Fruit fly (Drosophila melanogaster): ENCODE measurements around the gene ergic53.

DNA sequence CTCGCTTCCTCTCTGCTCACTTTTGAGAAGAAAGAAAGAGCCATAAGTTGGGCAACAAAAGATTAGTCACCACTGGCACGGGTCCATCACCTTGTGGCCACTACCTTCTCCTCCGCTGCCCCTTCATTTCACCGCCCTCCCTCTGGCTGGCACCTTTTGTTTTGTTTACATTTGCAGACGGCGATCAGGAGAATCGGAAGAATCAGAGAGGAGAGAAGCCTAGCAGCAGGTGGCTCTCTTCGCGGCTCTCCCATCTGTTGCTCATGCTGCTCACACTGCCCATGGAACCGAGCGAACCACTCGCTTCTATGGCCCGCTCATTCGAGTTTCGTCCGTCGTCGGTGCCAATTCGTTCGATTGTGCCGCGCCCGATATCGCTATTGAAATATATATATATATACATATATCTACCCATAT lies 11.6 kb downstream of the ergic53 start:
- TF ChIP-seq Hr78 (GFP tag; optimal IDR thresholded peaks at IDR 0.05) (no peak), Sin3A (optimal IDR thresholded peaks at IDR 0.05) (no peak), Oli (tag; optimal IDR thresholded peaks at IDR 0.05) (no peak), z (GFP tag; IDR thresholded peaks at IDR 0.05) (peak; percentile 55; the same call in 2 of the 3 replicates), BtbVII (GFP tag; optimal IDR thresholded peaks at IDR 0.05) (peak; percentile 39), D19B (GFP tag; optimal IDR thresholded peaks at IDR 0.05) (no peak), Dip2 (GFP tag; IDR thresholded peaks at IDR 0.05) (no peak), CG4282 (GFP tag; optimal IDR thresholded peaks at IDR 0.05) (no peak), CG42726 (GFP tag; IDR thresholded peaks at IDR 0.05; ENCODE audit: partially characterized antibody) (no peak), kay (GFP tag; optimal IDR thresholded peaks at IDR 0.05) (peak; percentile 93), CG17912 (GFP tag; optimal IDR thresholded peaks at IDR 0.05) (peak; percentile 37)

Measured in whole organism, embryonic.